Worm (Caenorhabditis elegans) whole organism, early embryonic: ENCODE data around the gene M176.5.

ENCODE experiments used
- B0310.2 ChIP-seq: sonication (generic microtip); optimal IDR thresholded peaks from 2 replicates; lab custom pipeline; 2016; ENCODE audit warnings: mild to moderate bottlenecking, missing genetic modification characterization, missing compliant biosample characterization
- F13C5.2 ChIP-seq: sonication (generic microtip); optimal IDR thresholded peaks from 2 replicates; lab custom pipeline; 2017; ENCODE audit warnings: mild to moderate bottlenecking, missing genetic modification characterization, inconsistent platforms, missing compliant biosample characterization
- aly-1 ChIP-seq: sonication (generic microtip); optimal IDR thresholded peaks from 2 replicates; lab custom pipeline; 2016; ENCODE audit warnings: missing genetic modification characterization, missing compliant biosample characterization
- ama-1 ChIP-seq: fragments of 150-350 bp; optimal IDR thresholded peaks from 2 replicates; lab custom pipeline; 2014
- ceh-13 ChIP-seq: fragments of 200-800 bp; sonication (Bioruptor generic); optimal IDR thresholded peaks from 2 replicates; lab custom pipeline; 2018; ENCODE audit warnings: mild to moderate bottlenecking, missing genetic modification characterization, missing compliant biosample characterization
- ets-7 ChIP-seq: sonication (generic microtip); optimal IDR thresholded peaks from 2 replicates; lab custom pipeline; 2016; ENCODE audit warnings: missing genotype, missing genetic modification characterization, missing compliant biosample characterization
- flt-1 ChIP-seq: fragments of 200-800 bp; sonication (Bioruptor generic); IDR thresholded peaks from 2 replicates; pipeline ENCODE4 v1.3.6; 2022; ENCODE audit warnings: missing genetic modification characterization, missing compliant biosample characterization
- hmg-4 ChIP-seq: fragments of 200-800 bp; sonication (Bioruptor generic); optimal IDR thresholded peaks from 2 replicates; lab custom pipeline; 2018; ENCODE audit warnings: mild to moderate bottlenecking, missing genetic modification characterization, missing compliant biosample characterization
- hnd-1 ChIP-seq: sonication (generic microtip); optimal IDR thresholded peaks from 2 replicates; lab custom pipeline; 2016; ENCODE audit warnings: missing genetic modification characterization, missing compliant biosample characterization
- tbx-11 ChIP-seq: fragments of 200-800 bp; sonication (Bioruptor generic); IDR thresholded peaks from 2 replicates; pipeline ENCODE4 v1.3.6; 2022; ENCODE audit warnings: missing genetic modification characterization, missing compliant biosample characterization
- tbx-37 ChIP-seq: fragments of 200-800 bp; sonication (Bioruptor generic); conservative IDR thresholded peaks from 2 replicates; pipeline ENCODE4 v1.3.6; 2022; ENCODE audit warnings: missing genetic modification reagents, missing genetic modification characterization, missing compliant biosample characterization

- TF ChIP-seq hmg-4 (GFP tag; lab: Kevin White, UChicago) (no peak), ceh-13 (GFP tag; lab: Kevin White, UChicago) (no peak), hnd-1 (tag; lab: Kevin White, UChicago) (no peak), ama-1 (lab: Kevin White, UChicago) (no peak), flt-1 (GFP tag; lab: Robert Waterston, UW) (no peak), F13C5.2 (tag; lab: Kevin White, UChicago) (no peak), ets-7 (tag; lab: Kevin White, UChicago) (no peak), tbx-37 (GFP tag; lab: Robert Waterston, UW) (no peak), aly-1 (tag; lab: Kevin White, UChicago) (no peak), tbx-11 (GFP tag; lab: Robert Waterston, UW) (no peak), B0310.2 (tag; lab: Kevin White, UChicago) (no peak)
Measured at ce11 chrII:9433609-9434008, 6.1 kb upstream of the M176.5 start, which contains the start of gene kin-15.
